Worm (Caenorhabditis elegans): ENCODE results near the gene Y37E11B.1.

DNA sequence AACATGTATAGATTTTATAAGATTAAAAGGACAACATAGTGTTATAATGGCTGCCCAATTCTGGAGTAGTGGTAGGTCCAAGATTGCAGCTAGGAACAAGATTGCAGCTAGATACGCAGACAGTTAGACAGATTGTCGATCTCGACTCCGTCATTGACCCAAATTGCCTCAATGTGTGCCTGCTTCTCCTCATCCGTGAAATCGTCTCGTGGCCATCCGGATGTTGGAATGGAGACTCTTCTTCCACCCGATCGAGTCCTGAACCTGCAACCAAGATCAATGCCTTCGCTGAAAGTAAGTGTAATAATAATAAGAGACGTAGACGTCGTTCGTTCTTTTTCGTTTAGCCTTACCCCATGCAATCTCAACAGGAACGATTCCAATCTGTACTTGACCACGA lies 754 bp upstream of the Y37E11B.1 start:
- no peak for TF ChIP-seq mcd-1 (GFP tag; IDR thresholded peaks at IDR 0.05)
- TF ChIP-seq snpc-4 (GFP tag; optimal IDR thresholded peaks at IDR 0.05), result no peak
- TF ChIP-seq snpc-4 (tag; optimal IDR thresholded peaks at IDR 0.05), result no peak
- no peak for TF ChIP-seq unc-62 (GFP tag; optimal IDR thresholded peaks at IDR 0.05)
